Fruit fly (Drosophila melanogaster) whole organism, embryonic: ENCODE measurements around the gene Jhbp7.
A peak's percentile ranks its signal among the peaks of the same experiment; 100 is the strongest.

Source experiments
- Asciz ChIP-seq: fragments of 200-800 bp; sonication (Bioruptor generic); optimal IDR thresholded peaks from 2 replicates; lab custom pipeline; 2017; ENCODE audit warnings: missing biosample characterization, mild to moderate bottlenecking, missing genetic modification characterization, missing genetic modification reagents
- BtbVII ChIP-seq: fragments of 200-800 bp; sonication (Bioruptor generic); optimal IDR thresholded peaks from 3 replicates; lab custom pipeline; 2017; ENCODE audit warnings: missing biosample characterization, mild to moderate bottlenecking, missing genetic modification characterization
- CG10274 ChIP-seq: fragments of 200-800 bp; sonication (Bioruptor generic); optimal IDR thresholded peaks from 3 replicates; lab custom pipeline; 2017; ENCODE audit warnings: missing biosample characterization, mild to moderate bottlenecking, missing genetic modification characterization
- CG10565 ChIP-seq: fragments of 200-800 bp; sonication (Bioruptor generic); optimal IDR thresholded peaks from 3 replicates; lab custom pipeline; 2016; ENCODE audit warnings: missing biosample characterization, mild to moderate bottlenecking, missing genetic modification characterization
- CG12299 ChIP-seq: fragments of 200-800 bp; sonication (Bioruptor generic); optimal IDR thresholded peaks from 2 replicates; lab custom pipeline; 2018; ENCODE audit warnings: missing biosample characterization, mild to moderate bottlenecking, missing genetic modification characterization
- CG1233 ChIP-seq: fragments of 200-800 bp; sonication (Bioruptor generic); optimal IDR thresholded peaks from 4 replicates; lab custom pipeline; 2018; ENCODE audit warnings: missing biosample characterization, mild to moderate bottlenecking, missing genetic modification characterization
- CG15514 ChIP-seq: fragments of 200-800 bp; sonication (Bioruptor generic); optimal IDR thresholded peaks from 3 replicates; lab custom pipeline; 2017; ENCODE audit warnings: missing biosample characterization, missing genetic modification characterization, mild to moderate bottlenecking, moderate library complexity, missing genetic modification reagents
- CG15696 ChIP-seq: fragments of 200-800 bp; sonication (Bioruptor generic); optimal IDR thresholded peaks from 2 replicates; lab custom pipeline; 2019; ENCODE audit warnings: missing biosample characterization, mild to moderate bottlenecking, missing genetic modification characterization, moderate library complexity
- CG1602 ChIP-seq: fragments of 200-800 bp; sonication (Bioruptor generic); optimal IDR thresholded peaks from 3 replicates; lab custom pipeline; 2016; ENCODE audit warnings: missing biosample characterization, missing genetic modification characterization
- CG2129 ChIP-seq: fragments of 200-800 bp; sonication (Bioruptor generic); IDR thresholded peaks from 2 replicates; pipeline ENCODE4 v1.3.6; 2022; ENCODE audit warnings: missing biosample characterization, missing genetic modification characterization; ENCODE audit not compliant: partially characterized antibody
- CG2678 ChIP-seq: fragments of 200-800 bp; sonication (Bioruptor generic); optimal IDR thresholded peaks from 3 replicates; lab custom pipeline; 2019; ENCODE audit warnings: missing biosample characterization, mild to moderate bottlenecking, missing genetic modification characterization, moderate library complexity
- CG32772 ChIP-seq: fragments of 200-800 bp; sonication (Bioruptor generic); IDR thresholded peaks from 2 replicates; pipeline ENCODE4 v1.3.6; 2022; ENCODE audit warnings: missing biosample characterization, missing genetic modification characterization
- CG6689 ChIP-seq: fragments of 200-800 bp; sonication (Bioruptor generic); IDR thresholded peaks from 2 replicates; pipeline ENCODE4 v1.3.6; 2022; ENCODE audit warnings: missing biosample characterization, missing genetic modification characterization
- CG6813 ChIP-seq: fragments of 200-800 bp; sonication (Bioruptor generic); optimal IDR thresholded peaks from 2 replicates; lab custom pipeline; 2017; ENCODE audit warnings: missing biosample characterization, missing genetic modification characterization, mild to moderate bottlenecking, moderate library complexity, missing genetic modification reagents
- CG8281 ChIP-seq: fragments of 200-800 bp; sonication (Bioruptor generic); optimal IDR thresholded peaks from 2 replicates; lab custom pipeline; 2018; ENCODE audit warnings: missing biosample characterization, mild to moderate bottlenecking, missing genetic modification characterization, moderate library complexity
- CG8290 ChIP-seq, 3 experiments: fragments of 200-800 bp; sonication (Bioruptor generic); optimal IDR thresholded peaks; 2 replicates each; lab custom pipeline; 2016 to 2019; ENCODE audit warnings: missing biosample characterization in 3 of 3, missing genetic modification characterization in 3 of 3, mild to moderate bottlenecking in 2 of 3, moderate library complexity in 1 of 3
- CG9437 ChIP-seq: fragments of 200-800 bp; sonication (Bioruptor generic); optimal IDR thresholded peaks from 2 replicates; lab custom pipeline; 2018; ENCODE audit warnings: missing biosample characterization, mild to moderate bottlenecking, missing genetic modification characterization
- CG9932 ChIP-seq: fragments of 200-800 bp; sonication (Bioruptor generic); IDR thresholded peaks from 2 replicates; pipeline ENCODE4 v1.3.6; 2022; ENCODE audit warnings: missing biosample characterization, missing genetic modification characterization
- CHES-1-like ChIP-seq: fragments of 200-800 bp; sonication (Bioruptor generic); optimal IDR thresholded peaks from 2 replicates; lab custom pipeline; 2016; ENCODE audit warnings: missing biosample characterization, missing genetic modification characterization
- Doc2 ChIP-seq: fragments of 200-800 bp; sonication (Bioruptor generic); IDR thresholded peaks from 2 replicates; pipeline ENCODE4 v1.3.6; 2022; ENCODE audit warnings: missing biosample characterization, missing genetic modification characterization
- ERR ChIP-seq: fragments of 200-800 bp; sonication (Bioruptor generic); optimal IDR thresholded peaks from 2 replicates; lab custom pipeline; 2016; ENCODE audit warnings: missing biosample characterization, missing genetic modification characterization
- HLH3B ChIP-seq: fragments of 200-800 bp; sonication (Bioruptor generic); IDR thresholded peaks from 2 replicates; pipeline ENCODE4 v1.3.6; 2022; ENCODE audit warnings: missing biosample characterization, missing genetic modification characterization
- Hmr ChIP-seq: fragments of 200-800 bp; sonication (Bioruptor generic); optimal IDR thresholded peaks from 3 replicates; lab custom pipeline; 2017; ENCODE audit warnings: mild to moderate bottlenecking, missing biosample characterization, missing genetic modification reagents, missing genetic modification characterization
- MTF-1 ChIP-seq: fragments of 200-800 bp; sonication (Bioruptor generic); optimal IDR thresholded peaks from 2 replicates; lab custom pipeline; 2018; ENCODE audit warnings: missing biosample characterization, mild to moderate bottlenecking, missing genetic modification characterization, borderline replicate concordance
- NC2α ChIP-seq: fragments of 200-800 bp; sonication (Bioruptor generic); optimal IDR thresholded peaks from 2 replicates; lab custom pipeline; 2016; ENCODE audit warnings: missing biosample characterization, missing genetic modification characterization
- Neu2 ChIP-seq: fragments of 200-800 bp; sonication (Bioruptor generic); optimal IDR thresholded peaks from 3 replicates; lab custom pipeline; 2016; ENCODE audit warnings: missing biosample characterization, missing genetic modification characterization, borderline replicate concordance
- Rx ChIP-seq: fragments of 200-800 bp; sonication (Bioruptor generic); IDR thresholded peaks from 2 replicates; pipeline ENCODE4 v1.3.6; 2022; ENCODE audit warnings: missing biosample characterization, missing genetic modification characterization
- Sox100B ChIP-seq: fragments of 200-800 bp; sonication (Bioruptor generic); optimal IDR thresholded peaks from 3 replicates; lab custom pipeline; 2018; ENCODE audit warnings: missing biosample characterization, mild to moderate bottlenecking, missing genetic modification characterization
- ato ChIP-seq: fragments of 200-800 bp; sonication (Bioruptor generic); IDR thresholded peaks from 2 replicates; pipeline ENCODE4 v1.3.6; 2022; ENCODE audit warnings: missing biosample characterization, missing genetic modification characterization; ENCODE audit not compliant: partially characterized antibody
- br ChIP-seq: fragments of >200 bp; optimal IDR thresholded peaks from 2 replicates; lab custom pipeline; 2017
- bsh ChIP-seq, 2 experiments: fragments of 200-800 bp; sonication (Bioruptor generic); optimal IDR thresholded peaks; 2 replicates each; lab custom pipeline; 2017 to 2018; ENCODE audit warnings: mild to moderate bottlenecking in 2 of 2, missing biosample characterization in 2 of 2, missing genetic modification characterization in 2 of 2, moderate library complexity in 1 of 2
- crol ChIP-seq: fragments of 200-800 bp; sonication (Bioruptor generic); IDR thresholded peaks from 2 replicates; pipeline ENCODE4 v1.3.6; 2022; ENCODE audit warnings: missing biosample characterization, missing genetic modification characterization
- disco-r ChIP-seq: fragments of 200-800 bp; sonication (Bioruptor generic); optimal IDR thresholded peaks from 2 replicates; lab custom pipeline; 2016; ENCODE audit warnings: missing biosample characterization, missing genetic modification characterization
- dpn ChIP-seq, 2 experiments: fragments of 200-800 bp; sonication (Bioruptor generic); optimal IDR thresholded peaks; 3 replicates each; lab custom pipeline; 2016; ENCODE audit warnings: missing biosample characterization in 2 of 2, missing genetic modification characterization in 2 of 2
- ems ChIP-seq: fragments of 200-800 bp; sonication (Bioruptor generic); optimal IDR thresholded peaks from 3 replicates; lab custom pipeline; 2016; ENCODE audit warnings: missing biosample characterization, missing genetic modification characterization
- exex ChIP-seq: fragments of 200-800 bp; sonication (Bioruptor generic); optimal IDR thresholded peaks from 4 replicates; lab custom pipeline; 2018; ENCODE audit warnings: missing biosample characterization, mild to moderate bottlenecking, missing genetic modification characterization, moderate library complexity
- ftz-f1 ChIP-seq: fragments of 200-800 bp; sonication (Bioruptor generic); optimal IDR thresholded peaks from 2 replicates; lab custom pipeline; 2016; ENCODE audit warnings: missing biosample characterization, missing genetic modification characterization
- gce ChIP-seq: fragments of 200-800 bp; sonication (Bioruptor generic); IDR thresholded peaks from 3 replicates; pipeline ENCODE4 v1.3.6; 2022; ENCODE audit warnings: missing biosample characterization, missing genetic modification characterization
- gem ChIP-seq: fragments of 200-800 bp; sonication (Bioruptor generic); optimal IDR thresholded peaks from 2 replicates; lab custom pipeline; 2019; ENCODE audit warnings: missing biosample characterization, mild to moderate bottlenecking, missing genetic modification characterization, moderate library complexity
- jing ChIP-seq: fragments of 200-800 bp; sonication (Bioruptor generic); optimal IDR thresholded peaks from 2 replicates; lab custom pipeline; 2018; ENCODE audit warnings: missing biosample characterization, mild to moderate bottlenecking, missing genetic modification characterization
- nerfin-1 ChIP-seq: fragments of 200-800 bp; sonication (Bioruptor generic); optimal IDR thresholded peaks from 3 replicates; lab custom pipeline; 2019; ENCODE audit warnings: missing biosample characterization, mild to moderate bottlenecking, missing genetic modification characterization, moderate library complexity
- nom ChIP-seq: fragments of 200-800 bp; sonication (Bioruptor generic); optimal IDR thresholded peaks from 2 replicates; lab custom pipeline; 2017; ENCODE audit warnings: missing biosample characterization, missing genetic modification characterization, mild to moderate bottlenecking, moderate library complexity, missing genetic modification reagents
- seq ChIP-seq: fragments of 200-800 bp; sonication (Bioruptor generic); IDR thresholded peaks from 2 replicates; pipeline ENCODE4 v1.3.6; 2022; ENCODE audit warnings: missing biosample characterization, missing genetic modification characterization
- ssp ChIP-seq: fragments of 200-800 bp; sonication (Bioruptor generic); IDR thresholded peaks from 2 replicates; pipeline ENCODE4 v1.3.6; 2022; ENCODE audit warnings: missing biosample characterization, missing genetic modification characterization
- stc ChIP-seq: fragments of 200-800 bp; sonication (Bioruptor generic); IDR thresholded peaks from 2 replicates; pipeline ENCODE4 v1.3.6; 2022; ENCODE audit warnings: missing biosample characterization, missing genetic modification characterization
- unc-4 ChIP-seq: fragments of 200-800 bp; sonication (Bioruptor generic); IDR thresholded peaks from 2 replicates; pipeline ENCODE4 v1.3.6; 2022; ENCODE audit warnings: missing biosample characterization, missing genetic modification characterization; ENCODE audit not compliant: partially characterized antibody
- unpg ChIP-seq: fragments of 200-800 bp; sonication (Bioruptor generic); optimal IDR thresholded peaks from 3 replicates; lab custom pipeline; 2018; ENCODE audit warnings: missing biosample characterization, mild to moderate bottlenecking, missing genetic modification characterization, moderate library complexity
- zf30C ChIP-seq: fragments of 200-800 bp; sonication (Bioruptor generic); optimal IDR thresholded peaks from 3 replicates; lab custom pipeline; 2018; ENCODE audit warnings: missing biosample characterization, mild to moderate bottlenecking, missing genetic modification characterization

Jhbp7 gene

DNA sequence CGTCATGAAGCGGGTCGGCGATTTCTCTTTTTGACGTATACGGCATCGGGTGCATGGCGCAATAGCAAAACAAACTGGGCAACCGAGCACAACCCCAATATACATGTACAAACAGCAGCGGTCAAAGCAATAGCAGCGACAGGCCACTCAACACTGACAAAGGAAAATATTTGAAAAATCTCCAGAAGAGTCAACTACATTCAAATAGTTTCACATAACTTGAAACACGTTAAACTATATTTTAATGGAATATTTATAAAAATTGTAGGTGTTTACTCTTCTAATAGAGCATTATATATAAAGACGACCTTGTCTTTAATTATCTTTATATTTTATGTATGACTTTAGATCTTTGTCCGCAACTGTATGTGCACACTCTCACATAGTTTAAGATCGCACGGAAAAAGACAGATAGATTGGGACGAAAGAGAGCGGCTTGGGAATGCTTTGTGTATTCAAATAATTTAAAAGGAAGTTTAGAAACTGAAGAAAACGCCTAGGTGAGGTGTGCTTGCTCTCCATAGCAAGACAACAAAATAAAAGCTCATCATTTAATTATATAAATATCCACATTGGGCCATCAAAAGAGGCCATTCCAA is 29.9 kb upstream of the Jhbp7 start (continued):
- TF ChIP-seq unpg (GFP tag; lab: Kevin White, UChicago) = peak; percentile 86
- peak; percentile 25 for TF ChIP-seq CHES-1-like
- peak; percentile 69 for TF ChIP-seq CG1233 (GFP tag; lab: Kevin White, UChicago)
- 0 out of 2 replicates have a peak, but pooled peaks have one; percentile 6 for TF ChIP-seq crol (GFP tag; lab: Robert Waterston, UW)
- peak; percentile 66 for TF ChIP-seq HLH3B (GFP tag; lab: Robert Waterston, UW)
- TF ChIP-seq CG6813 (GFP tag; lab: Kevin White, UChicago) = peak; percentile 21
- peak; percentile 82 for TF ChIP-seq CG6689 (GFP tag; lab: Robert Waterston, UW)
- TF ChIP-seq ssp (GFP tag; lab: Robert Waterston, UW) = peak; percentile 23; the same call in 1 of the 2 replicates
- peak; percentile 4 for TF ChIP-seq CG8281
- TF ChIP-seq ato (GFP tag; lab: Robert Waterston, UW) = no peak
- TF ChIP-seq zf30C (GFP tag; lab: Kevin White, UChicago) = no peak
- TF ChIP-seq ERR (GFP tag; lab: Kevin White, UChicago) = no peak
- TF ChIP-seq CG1602 (GFP tag; lab: Kevin White, UChicago) = peak; percentile 55
- TF ChIP-seq dpn (GFP tag; optimal IDR thresholded peaks at IDR 0.05; lab: Kevin White, UChicago) = peak; percentile 41 to 70
- TF ChIP-seq Neu2 (GFP tag; lab: Kevin White, UChicago) = no peak
- TF ChIP-seq jing = peak; percentile 53
- peak; percentile 71 for TF ChIP-seq BtbVII (GFP tag; lab: Kevin White, UChicago)
- TF ChIP-seq Hmr = peak; percentile 74
- peak; percentile 50 for TF ChIP-seq MTF-1 (GFP tag; lab: Kevin White, UChicago)
- TF ChIP-seq CG10565 (GFP tag; lab: Kevin White, UChicago) = no peak
- peak; percentile 64 for TF ChIP-seq CG15696 (tag; lab: Kevin White, UChicago)
- peak; percentile 75 to 82 for TF ChIP-seq bsh (GFP tag; optimal IDR thresholded peaks at IDR 0.05; lab: Kevin White, UChicago)
- TF ChIP-seq ftz-f1 (GFP tag; lab: Kevin White, UChicago) = no peak
- TF ChIP-seq CG9437 (GFP tag; lab: Kevin White, UChicago) = peak; percentile 58
- TF ChIP-seq ems = peak; percentile 43
- no peak for TF ChIP-seq unc-4 (GFP tag; lab: Robert Waterston, UW)
- TF ChIP-seq CG9932 (GFP tag; lab: Robert Waterston, UW) = peak; percentile 55
- no peak for TF ChIP-seq disco-r (GFP tag; lab: Kevin White, UChicago)
- peak; percentile 67 for TF ChIP-seq nerfin-1 (tag; lab: Kevin White, UChicago)
- peak; percentile 26 for TF ChIP-seq CG8290 (GFP tag; optimal IDR thresholded peaks at IDR 0.05; lab: Kevin White, UChicago)
- TF ChIP-seq CG8290 (tag; optimal IDR thresholded peaks at IDR 0.05; lab: Kevin White, UChicago) = peak in 1 of 2 experiments; percentile 39
- peak; percentile 60; the same call in 1 of the 3 replicates for TF ChIP-seq gce (GFP tag; lab: Robert Waterston, UW)
- TF ChIP-seq Asciz (GFP tag; lab: Kevin White, UChicago) = peak; percentile 72
- 0 out of 2 replicates have a peak, but pooled peaks have one; percentile 47 for TF ChIP-seq CG32772 (GFP tag; lab: Robert Waterston, UW)
- peak; percentile 83 for TF ChIP-seq Sox100B (GFP tag; lab: Kevin White, UChicago)
- peak; percentile 67 for TF ChIP-seq nom (GFP tag; lab: Kevin White, UChicago)
- peak; percentile 73 for TF ChIP-seq seq (GFP tag; lab: Robert Waterston, UW)
- peak; percentile 83 for TF ChIP-seq stc (GFP tag; lab: Robert Waterston, UW)
- TF ChIP-seq NC2α (GFP tag; lab: Kevin White, UChicago) = no peak
- peak; percentile 84 for TF ChIP-seq CG2678 (tag; lab: Kevin White, UChicago)
- peak; percentile 64; the same call in 1 of the 2 replicates for TF ChIP-seq Rx (GFP tag; lab: Robert Waterston, UW)
- peak; percentile 27 for TF ChIP-seq CG10274 (GFP tag; lab: Kevin White, UChicago)
- TF ChIP-seq CG15514 (GFP tag; lab: Kevin White, UChicago) = peak; percentile 42
- TF ChIP-seq Doc2 (GFP tag; lab: Robert Waterston, UW) = no peak
- TF ChIP-seq gem = peak; percentile 88
- peak; percentile 54 for TF ChIP-seq CG12299 (tag; lab: Kevin White, UChicago)
- no peak for TF ChIP-seq CG2129 (GFP tag; lab: Robert Waterston, UW)
- no peak for TF ChIP-seq br (lab: Kevin White, UChicago)
- TF ChIP-seq exex (tag; lab: Kevin White, UChicago) = peak; percentile 8
